Fruit fly (Drosophila melanogaster): ENCODE results near the gene beta-Spec.

DNA sequence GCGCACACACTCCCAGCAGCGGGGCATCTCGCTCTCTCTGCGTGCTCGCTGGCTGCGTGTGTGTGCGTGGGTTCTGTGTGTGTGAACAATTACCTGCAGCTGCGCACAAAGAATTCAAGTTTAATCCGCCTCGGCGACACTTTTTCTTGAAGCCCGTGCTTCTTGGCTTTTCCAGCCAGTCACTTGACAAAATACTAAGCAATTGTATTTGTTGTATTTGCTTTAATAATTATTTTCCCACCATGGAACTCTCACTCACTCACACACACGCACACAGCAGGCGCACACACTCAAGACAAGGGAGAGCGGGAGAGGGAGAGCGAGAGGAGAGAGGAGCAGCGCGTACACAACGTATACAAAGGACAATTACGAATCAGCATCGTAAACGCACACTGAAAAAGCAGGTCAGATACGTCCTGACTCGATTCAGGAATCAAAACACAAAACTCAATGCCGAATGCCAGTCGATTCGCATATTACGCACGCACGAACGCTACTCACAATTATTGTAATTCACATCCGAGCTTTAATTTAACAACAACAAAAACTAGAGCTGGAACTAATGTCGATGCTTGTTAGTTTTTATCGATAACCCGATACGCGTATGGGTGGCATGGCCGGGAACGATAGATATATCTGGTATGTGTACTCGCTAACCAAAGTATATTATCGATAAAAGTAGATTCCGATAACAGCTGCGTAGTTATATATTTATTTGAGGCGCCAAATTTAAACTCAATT lies 5.0 kb upstream of the beta-Spec start, which contains the start of gene RhoGAPp190:
- TF ChIP-seq CG8478 (optimal IDR thresholded peaks at IDR 0.05) (no peak), CTCF (optimal IDR thresholded peaks at IDR 0.05) (peak in 1 of 2 experiments; percentile 10)
